Fruit fly (Drosophila melanogaster): Measurements from ENCODE around the gene CG34008.

Gene CG34008

dm6 chr3R:20556281-20557113 lies 24.8 kb downstream of the CG34008 start (continued):
- TF ChIP-seq CG6276 (GFP tag; optimal IDR thresholded peaks at IDR 0.05) = peak; percentile 88
- TF ChIP-seq Hr38 (GFP tag; optimal IDR thresholded peaks at IDR 0.05) = no peak
- peak; percentile 79 for TF ChIP-seq CG15336 (GFP tag; IDR thresholded peaks at IDR 0.05)
- peak; percentile 55 for TF ChIP-seq Lpt (GFP tag; optimal IDR thresholded peaks at IDR 0.05)
- TF ChIP-seq fkh (GFP tag; optimal IDR thresholded peaks at IDR 0.05) = peak; percentile 54
- TF ChIP-seq Ets21C (GFP tag; optimal IDR thresholded peaks at IDR 0.05) = peak; percentile 51
- peak; percentile 56 for TF ChIP-seq topi (GFP tag; optimal IDR thresholded peaks at IDR 0.05)
- TF ChIP-seq Sox14 (GFP tag; optimal IDR thresholded peaks at IDR 0.05) = peak; percentile 70
- peak; percentile 88 for TF ChIP-seq CG6808 (GFP tag; optimal IDR thresholded peaks at IDR 0.05)
- TF ChIP-seq CG6854 (GFP tag; optimal IDR thresholded peaks at IDR 0.05) = peak; percentile 36
- TF ChIP-seq CG6792 (GFP tag; optimal IDR thresholded peaks at IDR 0.05) = peak; percentile 57
- TF ChIP-seq CG3032 (tag; optimal IDR thresholded peaks at IDR 0.05) = peak; percentile 60
- peak; percentile 65 for TF ChIP-seq CG8119 (GFP tag; IDR thresholded peaks at IDR 0.05)
- peak in 1 of 2 experiments; percentile 65 for TF ChIP-seq salr (GFP tag; optimal IDR thresholded peaks at IDR 0.05)
- peak; percentile 74 for TF ChIP-seq Hr39 (GFP tag; optimal IDR thresholded peaks at IDR 0.05)
- TF ChIP-seq CG3919 (GFP tag; optimal IDR thresholded peaks at IDR 0.05) = peak; percentile 81
- peak; percentile 75 for TF ChIP-seq Smox (GFP tag; optimal IDR thresholded peaks at IDR 0.05)
- peak; percentile 66 for TF ChIP-seq CG31627 (GFP tag; optimal IDR thresholded peaks at IDR 0.05)
- peak; percentile 86 for TF ChIP-seq eg (GFP tag; IDR thresholded peaks at IDR 0.05)
- TF ChIP-seq pdm3 (GFP tag; optimal IDR thresholded peaks at IDR 0.05) = peak; percentile 82

- TF ChIP-seq net (GFP tag; optimal IDR thresholded peaks at IDR 0.05) (no peak), CG32006 (GFP tag; optimal IDR thresholded peaks at IDR 0.05) (no peak), Eip93F (GFP tag; optimal IDR thresholded peaks at IDR 0.05) (peak; percentile 38), Eip75B (GFP tag; optimal IDR thresholded peaks at IDR 0.05) (no peak), CG11902 (GFP tag; optimal IDR thresholded peaks at IDR 0.05) (no peak), CG10669 (GFP tag; optimal IDR thresholded peaks at IDR 0.05) (no peak), Sox102F (GFP tag; optimal IDR thresholded peaks at IDR 0.05) (no peak), salr (GFP tag; optimal IDR thresholded peaks at IDR 0.05) (no peak), CG11294 (GFP tag; IDR thresholded peaks at IDR 0.05) (no peak), Smox (GFP tag; optimal IDR thresholded peaks at IDR 0.05) (no peak), CG11762 (GFP tag; optimal IDR thresholded peaks at IDR 0.05; ENCODE audit: insufficient read depth) (no peak), Hr39 (GFP tag; optimal IDR thresholded peaks at IDR 0.05) (no peak), acj6 (GFP tag; optimal IDR thresholded peaks at IDR 0.05) (no peak), OdsH (GFP tag; optimal IDR thresholded peaks at IDR 0.05) (no peak), svp (GFP tag) (no peak), CG8119 (GFP tag; IDR thresholded peaks at IDR 0.05) (peak; percentile 29; the same call in 1 of the 3 replicates), CG8632 (GFP tag; optimal IDR thresholded peaks at IDR 0.05) (no peak), Sox14 (GFP tag; optimal IDR thresholded peaks at IDR 0.05) (no peak), CG6854 (GFP tag; optimal IDR thresholded peaks at IDR 0.05) (no peak), fkh (GFP tag; optimal IDR thresholded peaks at IDR 0.05) (peak; percentile 95), Sox15 (GFP tag; optimal IDR thresholded peaks at IDR 0.05) (no peak), CG1621 (tag; optimal IDR thresholded peaks at IDR 0.05) (no peak), CG8319 (GFP tag; optimal IDR thresholded peaks at IDR 0.05) (no peak), CG31627 (GFP tag; optimal IDR thresholded peaks at IDR 0.05) (no peak), CG6163 (GFP tag; IDR thresholded peaks at IDR 0.05) (peak; percentile 24; the same call in 1 of the 3 replicates), dsx (GFP tag; optimal IDR thresholded peaks at IDR 0.05; ENCODE audit: poor library complexity, severe bottlenecking) (no peak), achi (GFP tag; optimal IDR thresholded peaks at IDR 0.05) (no peak), CG3919 (GFP tag; optimal IDR thresholded peaks at IDR 0.05) (no peak), Ets21C (GFP tag; optimal IDR thresholded peaks at IDR 0.05) (no peak), topi (GFP tag; optimal IDR thresholded peaks at IDR 0.05) (no peak), cyc (GFP tag; optimal IDR thresholded peaks at IDR 0.05) (no peak), Ets96B (tag; optimal IDR thresholded peaks at IDR 0.05) (no peak)
Measured at dm6 chr3R:20555720-20556280, 25.5 kb downstream of the CG34008 start.
